Worm (Caenorhabditis elegans) whole organism, late embryonic: ENCODE data around the gene clc-33.

ENCODE experiments used
- C08G9.2 ChIP-seq: sonication (generic microtip); optimal IDR thresholded peaks from 2 replicates; lab custom pipeline; 2016; ENCODE audit warnings: mild to moderate bottlenecking, missing genetic modification characterization, moderate library complexity, missing compliant biosample characterization
- F13H6.1 ChIP-seq: sonication (generic microtip); optimal IDR thresholded peaks from 2 replicates; lab custom pipeline; 2016; ENCODE audit warnings: missing genetic modification characterization, missing compliant biosample characterization
- K02D7.2 ChIP-seq: sonication (generic microtip); optimal IDR thresholded peaks from 2 replicates; lab custom pipeline; 2017; ENCODE audit warnings: mild to moderate bottlenecking, missing genetic modification characterization, missing compliant biosample characterization
- T23F11.4 ChIP-seq: fragments of 200-800 bp; sonication (Bioruptor generic); optimal IDR thresholded peaks from 2 replicates; lab custom pipeline; 2018; ENCODE audit warnings: mild to moderate bottlenecking, missing genetic modification characterization, missing compliant biosample characterization
- Y22D7AL.16 ChIP-seq: sonication (generic microtip); optimal IDR thresholded peaks from 2 replicates; lab custom pipeline; 2016; ENCODE audit warnings: missing genetic modification characterization, missing compliant biosample characterization
- ceh-14 ChIP-seq: sonication (generic microtip); optimal IDR thresholded peaks from 2 replicates; lab custom pipeline; 2016; ENCODE audit warnings: missing genotype, missing genetic modification characterization, missing compliant biosample characterization
- ceh-18 ChIP-seq: sonication (generic microtip); optimal IDR thresholded peaks from 2 replicates; lab custom pipeline; 2016; ENCODE audit warnings: missing genetic modification characterization, missing compliant biosample characterization
- ceh-19 ChIP-seq: fragments of 200-800 bp; sonication (Bioruptor generic); optimal IDR thresholded peaks from 2 replicates; lab custom pipeline; 2018; ENCODE audit warnings: mild to moderate bottlenecking, missing genetic modification characterization, missing compliant biosample characterization
- ceh-2 ChIP-seq: sonication (generic microtip); optimal IDR thresholded peaks from 2 replicates; lab custom pipeline; 2016; ENCODE audit warnings: missing genotype, missing genetic modification characterization, missing compliant biosample characterization
- ceh-24 ChIP-seq: sonication (generic microtip); optimal IDR thresholded peaks from 2 replicates; lab custom pipeline; 2016; ENCODE audit warnings: mild to moderate bottlenecking, missing genetic modification characterization, missing compliant biosample characterization
- ceh-34 ChIP-seq: sonication (generic microtip); optimal IDR thresholded peaks from 2 replicates; lab custom pipeline; 2016; ENCODE audit warnings: mild to moderate bottlenecking, missing genetic modification characterization, missing compliant biosample characterization
- ceh-48 ChIP-seq: sonication (generic microtip); optimal IDR thresholded peaks from 2 replicates; lab custom pipeline; 2016; ENCODE audit warnings: missing genetic modification characterization, inconsistent platforms, missing compliant biosample characterization
- ceh-6 ChIP-seq: fragments of 200-800 bp; sonication (Bioruptor generic); optimal IDR thresholded peaks from 2 replicates; lab custom pipeline; 2018; ENCODE audit warnings: mild to moderate bottlenecking, missing genetic modification characterization, missing compliant biosample characterization
- ceh-9 ChIP-seq: sonication (generic microtip); optimal IDR thresholded peaks from 2 replicates; lab custom pipeline; 2016; ENCODE audit warnings: mild to moderate bottlenecking, missing genetic modification characterization, inconsistent platforms, missing compliant biosample characterization
- dmd-4 ChIP-seq: sonication (generic microtip); optimal IDR thresholded peaks from 2 replicates; lab custom pipeline; 2016; ENCODE audit warnings: borderline replicate concordance, missing genetic modification characterization, missing compliant biosample characterization
- elt-4 ChIP-seq: sonication (generic microtip); optimal IDR thresholded peaks from 2 replicates; lab custom pipeline; 2016; ENCODE audit warnings: missing genetic modification characterization, missing compliant biosample characterization
- ets-4 ChIP-seq: sonication (generic microtip); optimal IDR thresholded peaks from 2 replicates; lab custom pipeline; 2016; ENCODE audit warnings: missing genetic modification characterization, missing compliant biosample characterization
- eyg-1 ChIP-seq: sonication (generic microtip); optimal IDR thresholded peaks from 2 replicates; lab custom pipeline; 2016; ENCODE audit warnings: missing genotype, missing genetic modification characterization, missing compliant biosample characterization
- fax-1 ChIP-seq: sonication (generic microtip); optimal IDR thresholded peaks from 2 replicates; lab custom pipeline; 2016; ENCODE audit warnings: missing genotype, missing genetic modification characterization, missing compliant biosample characterization
- fkh-10 ChIP-seq: fragments of 150-350 bp; optimal IDR thresholded peaks from 2 replicates; lab custom pipeline; 2014; ENCODE audit warnings: missing biosample characterization, missing genetic modification reagents, missing genetic modification characterization
- fkh-6 ChIP-seq: sonication (generic microtip); optimal IDR thresholded peaks from 2 replicates; lab custom pipeline; 2016; ENCODE audit warnings: missing genetic modification characterization, missing compliant biosample characterization
- gmeb-2 ChIP-seq: sonication (generic microtip); optimal IDR thresholded peaks from 2 replicates; lab custom pipeline; 2016; ENCODE audit warnings: missing genetic modification characterization, inconsistent platforms, missing compliant biosample characterization
- hlh-13 ChIP-seq: fragments of 200-800 bp; sonication (Bioruptor generic); optimal IDR thresholded peaks from 2 replicates; lab custom pipeline; 2018; ENCODE audit warnings: mild to moderate bottlenecking, missing genetic modification characterization, missing compliant biosample characterization
- hlh-6 ChIP-seq: sonication (generic microtip); optimal IDR thresholded peaks from 2 replicates; lab custom pipeline; 2016; ENCODE audit warnings: missing genotype, missing genetic modification characterization, missing compliant biosample characterization
- hlh-8 ChIP-seq: sonication (generic microtip); optimal IDR thresholded peaks from 2 replicates; lab custom pipeline; 2016; ENCODE audit warnings: missing genotype, missing genetic modification characterization, missing compliant biosample characterization
- lin-11 ChIP-seq: fragments of 200-800 bp; sonication (Bioruptor generic); optimal IDR thresholded peaks from 2 replicates; lab custom pipeline; 2018; ENCODE audit warnings: mild to moderate bottlenecking, missing genetic modification characterization, missing compliant biosample characterization
- mec-3 ChIP-seq: sonication (generic microtip); optimal IDR thresholded peaks from 2 replicates; lab custom pipeline; 2016; ENCODE audit warnings: borderline replicate concordance, missing genetic modification characterization, missing compliant biosample characterization
- nhr-11 ChIP-seq: fragments of 150-350 bp; optimal IDR thresholded peaks from 2 replicates; lab custom pipeline; 2014; ENCODE audit warnings: missing biosample characterization, missing genetic modification characterization
- nhr-232 ChIP-seq: sonication (generic microtip); optimal IDR thresholded peaks from 2 replicates; lab custom pipeline; 2016; ENCODE audit warnings: missing genetic modification characterization, missing compliant biosample characterization
- npax-4 ChIP-seq: sonication (generic microtip); optimal IDR thresholded peaks from 2 replicates; lab custom pipeline; 2016; ENCODE audit warnings: missing genetic modification characterization, missing compliant biosample characterization
- odd-2 ChIP-seq: sonication (generic microtip); optimal IDR thresholded peaks from 2 replicates; lab custom pipeline; 2017; ENCODE audit warnings: antibody characterized with exemption, mild to moderate bottlenecking, missing genetic modification characterization, missing compliant biosample characterization
- pat-9 ChIP-seq: fragments of 200-800 bp; sonication (Bioruptor generic); optimal IDR thresholded peaks from 2 replicates; lab custom pipeline; 2018; ENCODE audit warnings: mild to moderate bottlenecking, missing genetic modification characterization, moderate library complexity, missing compliant biosample characterization
- pha-2 ChIP-seq: sonication (generic microtip); optimal IDR thresholded peaks from 2 replicates; lab custom pipeline; 2017; ENCODE audit warnings: mild to moderate bottlenecking, missing genetic modification characterization, missing compliant biosample characterization
- pqm-1 ChIP-seq: sonication (generic microtip); optimal IDR thresholded peaks from 2 replicates; lab custom pipeline; 2016; ENCODE audit warnings: missing genetic modification characterization, missing compliant biosample characterization
- pros-1 ChIP-seq: fragments of 150-350 bp; optimal IDR thresholded peaks from 2 replicates; lab custom pipeline; 2014; ENCODE audit warnings: missing biosample characterization, missing genetic modification reagents, missing genetic modification characterization
- ref-2 ChIP-seq: sonication (generic microtip); optimal IDR thresholded peaks from 2 replicates; lab custom pipeline; 2016; ENCODE audit warnings: missing genetic modification characterization, missing compliant biosample characterization
- rnt-1 ChIP-seq: sonication (generic microtip); optimal IDR thresholded peaks from 2 replicates; lab custom pipeline; 2016; ENCODE audit warnings: missing genetic modification characterization, missing compliant biosample characterization
- syd-9 ChIP-seq: sonication (generic microtip); optimal IDR thresholded peaks from 2 replicates; lab custom pipeline; 2016; ENCODE audit warnings: mild to moderate bottlenecking, missing genetic modification characterization, moderate library complexity, missing compliant biosample characterization
- tbx-2 ChIP-seq: sonication (generic microtip); optimal IDR thresholded peaks from 2 replicates; lab custom pipeline; 2016; ENCODE audit warnings: missing genetic modification characterization, missing compliant biosample characterization
- tbx-7 ChIP-seq: sonication (generic microtip); optimal IDR thresholded peaks from 2 replicates; lab custom pipeline; 2016; ENCODE audit warnings: missing genotype, missing genetic modification characterization, missing compliant biosample characterization
- ttx-3 ChIP-seq: sonication (generic microtip); optimal IDR thresholded peaks from 2 replicates; lab custom pipeline; 2016; ENCODE audit warnings: missing genetic modification reagents, missing genetic modification characterization, missing compliant biosample characterization
- unc-42 ChIP-seq: sonication (generic microtip); optimal IDR thresholded peaks from 2 replicates; lab custom pipeline; 2016; ENCODE audit warnings: missing genotype, missing genetic modification characterization, missing compliant biosample characterization
- ztf-16 ChIP-seq: sonication (generic microtip); optimal IDR thresholded peaks from 2 replicates; lab custom pipeline; 2017; ENCODE audit warnings: missing genetic modification characterization, missing compliant biosample characterization

The clc-33 gene

ce11 chrII:840131-840530 lies at the start of gene clc-33:
TSS of gene clc-33 (plus strand) at chrII:840431.
- TF ChIP-seq tbx-2 (tag; lab: Kevin White, UChicago) (no peak), ceh-34 (no peak), Y22D7AL.16 (tag; lab: Kevin White, UChicago) (no peak), F13H6.1 (tag; lab: Kevin White, UChicago) (no peak), pros-1 (tag; lab: Kevin White, UChicago) (no peak), nhr-11 (tag; lab: Kevin White, UChicago) (no peak), ceh-48 (no peak), pha-2 (tag; lab: Kevin White, UChicago) (no peak), elt-4 (no peak), fkh-10 (GFP tag; lab: Kevin White, UChicago) (no peak), ceh-18 (tag; lab: Kevin White, UChicago) (no peak), npax-4 (tag; lab: Kevin White, UChicago) (no peak), lin-11 (tag; lab: Kevin White, UChicago) (no peak), tbx-7 (tag; lab: Kevin White, UChicago) (no peak), C08G9.2 (no peak), pat-9 (tag; lab: Kevin White, UChicago) (no peak), ref-2 (tag; lab: Kevin White, UChicago) (no peak), fkh-6 (tag; lab: Kevin White, UChicago) (no peak), syd-9 (no peak), ets-4 (tag; lab: Kevin White, UChicago) (no peak)

DNA sequence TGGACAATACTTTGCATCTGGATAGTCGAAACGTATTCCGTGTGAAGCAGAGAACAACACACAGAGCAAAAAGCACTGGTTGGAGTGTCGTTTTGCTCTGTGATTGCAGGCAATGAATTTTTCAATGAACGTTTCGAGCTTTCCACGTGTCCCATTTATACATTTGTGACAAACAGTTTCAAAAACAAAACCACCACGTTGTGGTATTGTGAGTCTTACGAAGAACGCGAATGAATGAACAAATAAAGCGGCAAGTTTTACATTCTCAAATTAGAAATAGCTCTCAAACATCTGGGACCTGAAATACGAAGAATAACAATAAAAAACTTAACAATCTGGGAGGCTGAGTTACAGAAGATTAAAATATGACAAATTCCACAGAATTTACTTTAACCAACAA lies 48.4 kb upstream of the clc-33 start, which contains the start of gene F46F5.1:
Gene F46F5.1 (minus strand): TSS at position 101 of the 400 bp plus-strand sequence.
- no peak for TF ChIP-seq tbx-7 (tag; lab: Kevin White, UChicago)
- TF ChIP-seq pha-2 (tag; lab: Kevin White, UChicago): no peak
- no peak for TF ChIP-seq pqm-1 (tag; lab: Kevin White, UChicago)
- TF ChIP-seq T23F11.4 (GFP tag; lab: Kevin White, UChicago): no peak
- TF ChIP-seq mec-3 (tag; lab: Kevin White, UChicago): no peak
- TF ChIP-seq K02D7.2: no peak
- TF ChIP-seq npax-4 (tag; lab: Kevin White, UChicago): no peak
- no peak for TF ChIP-seq lin-11 (tag; lab: Kevin White, UChicago)
- no peak for TF ChIP-seq dmd-4
- TF ChIP-seq F13H6.1 (tag; lab: Kevin White, UChicago): no peak
- TF ChIP-seq pat-9 (tag; lab: Kevin White, UChicago): no peak
- TF ChIP-seq ceh-34: no peak
- no peak for TF ChIP-seq gmeb-2 (tag; lab: Kevin White, UChicago)
- no peak for TF ChIP-seq nhr-232 (tag; lab: Kevin White, UChicago)
- no peak for TF ChIP-seq hlh-6 (tag; lab: Kevin White, UChicago)
- TF ChIP-seq odd-2 (tag; lab: Kevin White, UChicago): no peak
- TF ChIP-seq eyg-1 (tag; lab: Kevin White, UChicago): no peak

DNA sequence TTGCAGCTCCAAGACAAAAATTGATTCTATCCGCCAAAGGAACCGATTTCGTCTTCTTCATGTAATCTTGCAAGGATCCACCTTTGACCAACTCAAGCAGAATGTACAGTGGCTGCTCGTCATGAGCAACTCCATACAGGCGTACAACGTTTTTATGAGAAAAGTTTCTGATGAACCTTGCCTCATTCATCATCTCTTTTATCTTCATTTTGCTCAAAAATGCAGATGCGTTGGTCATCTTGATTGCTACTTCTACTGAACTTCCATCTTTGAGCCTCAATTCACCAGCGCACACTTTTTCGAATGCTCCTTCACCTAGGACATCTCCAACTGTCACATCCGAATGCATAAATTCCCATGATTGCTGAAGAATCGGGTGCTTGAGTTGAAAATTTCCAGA lies 43.3 kb upstream of the clc-33 start:
- TF ChIP-seq ceh-9 (tag; lab: Kevin White, UChicago) (no peak), rnt-1 (tag; lab: Kevin White, UChicago) (no peak), ceh-19 (no peak), unc-42 (tag; lab: Kevin White, UChicago) (no peak), hlh-8 (tag; lab: Kevin White, UChicago) (no peak), tbx-7 (tag; lab: Kevin White, UChicago) (no peak), hlh-6 (tag; lab: Kevin White, UChicago) (no peak), ceh-6 (GFP tag; lab: Kevin White, UChicago) (no peak), fkh-10 (GFP tag; lab: Kevin White, UChicago) (no peak), ttx-3 (no peak)
- TF ChIP-seq, all 69 proteins: peak for 0

DNA sequence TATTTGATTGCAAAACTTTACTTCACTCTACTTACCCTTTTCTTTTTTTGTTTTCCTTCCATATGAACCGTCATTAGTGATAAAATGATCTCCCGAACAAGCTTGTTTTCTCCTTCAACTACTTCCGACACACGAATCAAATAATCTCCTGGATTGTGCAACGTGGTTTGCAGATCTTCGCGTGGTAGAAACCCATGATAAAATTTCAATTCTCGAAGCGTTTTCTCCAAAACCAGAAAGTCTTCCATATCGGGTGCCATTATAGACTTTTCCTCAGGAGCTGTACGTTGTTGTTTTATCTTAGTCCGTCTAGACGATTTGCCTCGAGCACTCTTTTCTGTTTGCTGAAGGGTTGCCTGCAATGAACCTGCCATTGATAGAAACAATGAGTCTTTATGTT lies 42.8 kb upstream of the clc-33 start:
- TF ChIP-seq fax-1 (tag; lab: Kevin White, UChicago) (no peak), fkh-6 (tag; lab: Kevin White, UChicago) (no peak), ztf-16 (no peak), ceh-2 (tag; lab: Kevin White, UChicago) (no peak), ceh-24 (tag; lab: Kevin White, UChicago) (no peak), gmeb-2 (tag; lab: Kevin White, UChicago) (no peak), ceh-9 (tag; lab: Kevin White, UChicago) (no peak), K02D7.2 (no peak), nhr-232 (tag; lab: Kevin White, UChicago) (no peak), odd-2 (tag; lab: Kevin White, UChicago) (no peak), ceh-14 (tag; lab: Kevin White, UChicago) (no peak), dmd-4 (no peak), ceh-19 (no peak), syd-9 (no peak), F13H6.1 (tag; lab: Kevin White, UChicago) (no peak), hlh-13 (GFP tag; lab: Kevin White, UChicago) (no peak), eyg-1 (tag; lab: Kevin White, UChicago) (no peak)
